Worm (Caenorhabditis elegans) whole organism, L4 larva: ENCODE data around the gene F01D5.3.

ENCODE experiments used
- ama-1 ChIP-seq: fragments of 150-350 bp; optimal IDR thresholded peaks from 2 replicates; lab custom pipeline; 2014; ENCODE audit warnings: inconsistent platforms, mixed read lengths
- lin-15B ChIP-seq: fragments of 150-350 bp; sonication (generic microtip); optimal IDR thresholded peaks from 3 replicates; lab custom pipeline; 2014; ENCODE audit warnings: missing biosample characterization, missing genetic modification characterization
- lsy-2 ChIP-seq, 2 experiments: fragments of 150-350 bp in 1 of 2; sonication (generic microtip) in 1 of 2; optimal IDR thresholded peaks; 2 replicates each; lab custom pipeline; 2014 to 2017; ENCODE audit warnings: missing biosample characterization in 2 of 2, missing genetic modification characterization in 2 of 2
- pha-4 ChIP-seq, 2 experiments: fragments of 150-350 bp in 1 of 2; fragments of 200-800 bp in 1 of 2; sonication (Bioruptor generic) in 1 of 2; IDR thresholded peaks in 1 of 2; optimal IDR thresholded peaks in 1 of 2; 2 replicates each; pipeline versions ENCODE4 v1.3.6 to Lab custom; 2014 to 2022; ENCODE audit warnings: missing genetic modification characterization in 2 of 2, missing genetic modification reagents in 2 of 2, missing biosample characterization in 1 of 2, missing compliant biosample characterization in 1 of 2
- zip-2 ChIP-seq: fragments of 150-350 bp; optimal IDR thresholded peaks from 2 replicates; lab custom pipeline; 2014; ENCODE audit warnings: missing biosample characterization, missing genetic modification characterization

DNA sequence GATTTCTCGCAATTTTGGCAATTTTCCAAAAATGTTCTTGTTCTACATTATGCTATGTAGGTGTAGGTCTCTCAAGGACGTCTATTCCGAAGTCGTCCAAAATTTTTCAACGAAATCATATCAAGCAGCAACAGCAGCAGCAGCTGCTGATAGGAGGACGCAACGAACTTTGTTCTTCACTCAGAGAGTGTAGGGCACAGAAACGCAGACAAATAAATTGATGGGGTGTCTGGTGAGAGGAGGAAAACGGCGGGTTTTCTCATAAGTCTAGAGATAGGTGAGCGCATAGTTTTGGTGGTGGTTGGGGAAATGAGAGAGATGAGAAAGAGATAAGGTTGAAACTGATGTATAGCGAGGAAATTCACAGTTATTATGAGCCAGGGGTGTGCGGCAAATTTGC is 49.2 kb upstream of the F01D5.3 start:
- TF ChIP-seq lin-15B (tag; lab: Kevin White, UChicago) (no peak), ama-1 (no peak), zip-2 (tag; lab: Kevin White, UChicago) (no peak), lsy-2 (tag; optimal IDR thresholded peaks at IDR 0.05; lab: Kevin White, UChicago) (peak in 1 of 2 experiments; percentile 60), pha-4 (GFP tag; IDR thresholded peaks at IDR 0.05; lab: Robert Waterston, UW) (no peak), pha-4 (tag; optimal IDR thresholded peaks at IDR 0.05; lab: Kevin White, UChicago) (no peak)
